Fruit fly (Drosophila melanogaster) whole organism, embryonic: ENCODE measurements around the gene CG14669.
A peak's percentile ranks its signal among the peaks of the same experiment; 100 is the strongest.

Source experiments
- ATbp ChIP-seq: fragments of 200-800 bp; sonication (Bioruptor generic); optimal IDR thresholded peaks from 2 replicates; lab custom pipeline; 2017; ENCODE audit warnings: missing biosample characterization, mild to moderate bottlenecking, missing genetic modification characterization, missing genetic modification reagents
- Antp ChIP-seq: fragments of 200-800 bp; sonication (Bioruptor generic); optimal IDR thresholded peaks from 3 replicates; lab custom pipeline; 2016; ENCODE audit warnings: missing biosample characterization, missing genetic modification characterization
- Atf3 ChIP-seq: fragments of 200-800 bp; sonication (Bioruptor generic); optimal IDR thresholded peaks from 3 replicates; lab custom pipeline; 2016; ENCODE audit warnings: missing biosample characterization, missing genetic modification characterization
- Atf6 ChIP-seq: fragments of 200-800 bp; sonication (Bioruptor generic); IDR thresholded peaks from 2 replicates; pipeline ENCODE4 v1.3.6; 2022; ENCODE audit warnings: missing biosample characterization, missing genetic modification characterization
- CG11456 ChIP-seq: fragments of 200-800 bp; sonication (Bioruptor generic); IDR thresholded peaks from 3 replicates; pipeline ENCODE4 v1.3.6; 2022; ENCODE audit warnings: missing biosample characterization, missing genetic modification characterization
- CG11696 ChIP-seq: fragments of 200-800 bp; sonication (Bioruptor generic); IDR thresholded peaks from 2 replicates; pipeline ENCODE4 v1.3.6; 2022; ENCODE audit warnings: missing biosample characterization, missing genetic modification characterization
- CG12769 ChIP-seq: fragments of 200-800 bp; sonication (Bioruptor generic); optimal IDR thresholded peaks from 2 replicates; lab custom pipeline; 2019; ENCODE audit warnings: missing biosample characterization, mild to moderate bottlenecking, missing genetic modification characterization, moderate library complexity
- CG13296 ChIP-seq: fragments of 200-800 bp; sonication (Bioruptor generic); optimal IDR thresholded peaks from 3 replicates; lab custom pipeline; 2018; ENCODE audit warnings: missing biosample characterization, mild to moderate bottlenecking, missing genetic modification characterization
- CG1529 ChIP-seq: fragments of 200-800 bp; sonication (Bioruptor generic); optimal IDR thresholded peaks from 3 replicates; lab custom pipeline; 2018; ENCODE audit warnings: missing biosample characterization, missing genetic modification characterization
- CG16779 ChIP-seq: fragments of 200-800 bp; sonication (Bioruptor generic); IDR thresholded peaks from 2 replicates; pipeline ENCODE4 v1.3.6; 2022; ENCODE audit warnings: missing biosample characterization, missing genetic modification characterization
- CG16813 ChIP-seq: fragments of 200-800 bp; sonication (Bioruptor generic); IDR thresholded peaks from 3 replicates; pipeline ENCODE4 v1.3.6; 2022; ENCODE audit warnings: missing biosample characterization, missing genetic modification characterization; ENCODE audit not compliant: partially characterized antibody
- CG2875 ChIP-seq: fragments of 200-800 bp; sonication (Bioruptor generic); optimal IDR thresholded peaks from 2 replicates; lab custom pipeline; 2017; ENCODE audit warnings: missing biosample characterization, mild to moderate bottlenecking, missing genetic modification characterization, missing genetic modification reagents
- CG42726 ChIP-seq: fragments of 200-800 bp; sonication (Bioruptor generic); IDR thresholded peaks from 2 replicates; pipeline ENCODE4 v1.3.6; 2022; ENCODE audit warnings: missing biosample characterization, missing genetic modification characterization; ENCODE audit not compliant: partially characterized antibody
- CG43689 ChIP-seq: fragments of 200-800 bp; sonication (Bioruptor generic); IDR thresholded peaks from 2 replicates; pipeline ENCODE4 v1.3.6; 2022; ENCODE audit warnings: missing biosample characterization, missing genetic modification characterization
- CG4707 ChIP-seq: fragments of 200-800 bp; sonication (Bioruptor generic); optimal IDR thresholded peaks from 2 replicates; lab custom pipeline; 2018; ENCODE audit warnings: missing biosample characterization, mild to moderate bottlenecking, missing genetic modification characterization, moderate library complexity
- CG5953 ChIP-seq: fragments of 200-800 bp; sonication (Bioruptor generic); IDR thresholded peaks from 2 replicates; pipeline ENCODE4 v1.3.6; 2022; ENCODE audit warnings: missing biosample characterization, missing genetic modification characterization
- CG6272 ChIP-seq: fragments of 200-800 bp; sonication (Bioruptor generic); IDR thresholded peaks from 2 replicates; pipeline ENCODE4 v1.3.6; 2022; ENCODE audit warnings: missing biosample characterization, missing genetic modification characterization
- CG6689 ChIP-seq: fragments of 200-800 bp; sonication (Bioruptor generic); IDR thresholded peaks from 2 replicates; pipeline ENCODE4 v1.3.6; 2022; ENCODE audit warnings: missing biosample characterization, missing genetic modification characterization
- CG7372 ChIP-seq: fragments of 200-800 bp; sonication (Bioruptor generic); IDR thresholded peaks from 2 replicates; pipeline ENCODE4 v1.3.6; 2022; ENCODE audit warnings: missing biosample characterization, missing genetic modification characterization
- CG7839 ChIP-seq: fragments of 200-800 bp; sonication (Bioruptor generic); optimal IDR thresholded peaks from 3 replicates; lab custom pipeline; 2018; ENCODE audit warnings: missing biosample characterization, mild to moderate bottlenecking, missing genetic modification characterization, moderate library complexity
- CG8089 ChIP-seq: fragments of 200-800 bp; sonication (Bioruptor generic); optimal IDR thresholded peaks from 3 replicates; lab custom pipeline; 2016; ENCODE audit warnings: missing biosample characterization, missing genetic modification characterization
- CG9876 ChIP-seq: fragments of 200-800 bp; sonication (Bioruptor generic); optimal IDR thresholded peaks from 2 replicates; lab custom pipeline; 2016; ENCODE audit warnings: missing biosample characterization, missing genetic modification characterization
- CG9932 ChIP-seq: fragments of 200-800 bp; sonication (Bioruptor generic); IDR thresholded peaks from 2 replicates; pipeline ENCODE4 v1.3.6; 2022; ENCODE audit warnings: missing biosample characterization, missing genetic modification characterization
- Dfd ChIP-seq, 2 experiments: fragments of >200 bp; optimal IDR thresholded peaks; 2 replicates each; lab custom pipeline; 2017; ENCODE audit warnings: missing biosample characterization in 2 of 2, missing genetic modification characterization in 2 of 2
- Dip2 ChIP-seq: fragments of 200-800 bp; sonication (Bioruptor generic); IDR thresholded peaks from 2 replicates; pipeline ENCODE4 v1.3.6; 2022; ENCODE audit warnings: missing biosample characterization, missing genetic modification characterization
- Fer1 ChIP-seq: fragments of 200-800 bp; sonication (Bioruptor generic); optimal IDR thresholded peaks from 2 replicates; lab custom pipeline; 2017; ENCODE audit warnings: missing biosample characterization, mild to moderate bottlenecking, missing genetic modification characterization
- Hr78 ChIP-seq, 2 experiments: fragments of 200-800 bp in 1 of 2; fragments of >200 bp in 1 of 2; sonication (Bioruptor generic) in 1 of 2; optimal IDR thresholded peaks; 2 replicates each; lab custom pipeline; 2017 to 2019; ENCODE audit warnings: missing biosample characterization in 2 of 2, missing genetic modification characterization in 2 of 2, mild to moderate bottlenecking in 1 of 2, moderate library complexity in 1 of 2
- Hsf ChIP-seq: fragments of 200-800 bp; sonication (Bioruptor generic); optimal IDR thresholded peaks from 3 replicates; lab custom pipeline; 2016; ENCODE audit warnings: missing biosample characterization, missing genetic modification characterization
- Med ChIP-seq: fragments of 200-800 bp; sonication (Bioruptor generic); peaks from one replicate; lab custom pipeline; 2016; ENCODE audit warnings: missing biosample characterization, missing genetic modification characterization, mild to moderate bottlenecking, inconsistent platforms, moderate library complexity
- Ptx1 ChIP-seq: fragments of 200-800 bp; sonication (Bioruptor generic); IDR thresholded peaks from 2 replicates; pipeline ENCODE4 v1.3.6; 2022; ENCODE audit warnings: missing biosample characterization, missing genetic modification characterization
- Sox102F ChIP-seq: fragments of 200-800 bp; sonication (Bioruptor generic); optimal IDR thresholded peaks from 2 replicates; lab custom pipeline; 2018; ENCODE audit warnings: missing biosample characterization, mild to moderate bottlenecking, missing genetic modification characterization, moderate library complexity
- ac ChIP-seq: fragments of 200-800 bp; sonication (Bioruptor generic); optimal IDR thresholded peaks from 3 replicates; lab custom pipeline; 2017; ENCODE audit warnings: missing biosample characterization, mild to moderate bottlenecking, missing genetic modification characterization
- bigmax ChIP-seq: fragments of 200-800 bp; sonication (Bioruptor generic); optimal IDR thresholded peaks from 2 replicates; lab custom pipeline; 2018; ENCODE audit warnings: missing biosample characterization, mild to moderate bottlenecking, missing genetic modification characterization
- cas ChIP-seq: fragments of 200-800 bp; sonication (Bioruptor generic); IDR thresholded peaks from 2 replicates; pipeline ENCODE4 v1.3.6; 2022; ENCODE audit warnings: missing biosample characterization, missing genetic modification characterization
- caup ChIP-seq: fragments of 200-800 bp; sonication (Bioruptor generic); optimal IDR thresholded peaks from 3 replicates; lab custom pipeline; 2017; ENCODE audit warnings: missing biosample characterization, mild to moderate bottlenecking, missing genetic modification characterization, moderate library complexity; ENCODE audit not compliant: severe bottlenecking
- da ChIP-seq: fragments of 200-800 bp; sonication (Bioruptor generic); optimal IDR thresholded peaks from 2 replicates; lab custom pipeline; 2016; ENCODE audit warnings: missing biosample characterization, missing genetic modification characterization
- dysf ChIP-seq: fragments of 200-800 bp; sonication (Bioruptor generic); IDR thresholded peaks from 3 replicates; pipeline ENCODE4 v1.3.6; 2022; ENCODE audit warnings: missing biosample characterization, missing genetic modification characterization
- en ChIP-seq: fragments of 200-800 bp; sonication (Bioruptor generic); optimal IDR thresholded peaks from 2 replicates; lab custom pipeline; 2016; ENCODE audit warnings: missing biosample characterization, missing genetic modification characterization
- gro ChIP-seq: fragments of 200-800 bp; sonication (Bioruptor generic); optimal IDR thresholded peaks from 2 replicates; lab custom pipeline; 2016; ENCODE audit warnings: missing biosample characterization, missing genetic modification characterization
- hb ChIP-seq: fragments of 200-800 bp; sonication (Bioruptor generic); IDR thresholded peaks from 3 replicates; pipeline ENCODE4 v1.3.6; 2022; ENCODE audit warnings: missing biosample characterization, missing genetic modification characterization; ENCODE audit not compliant: partially characterized antibody
- hbn ChIP-seq: fragments of 200-800 bp; sonication (Bioruptor generic); IDR thresholded peaks from 2 replicates; pipeline ENCODE4 v1.3.6; 2022; ENCODE audit warnings: missing biosample characterization, missing genetic modification characterization; ENCODE audit not compliant: partially characterized antibody
- hkb ChIP-seq, 2 experiments: fragments of 200-800 bp in 1 of 2; fragments of >200 bp in 1 of 2; sonication (Bioruptor generic) in 1 of 2; IDR thresholded peaks in 1 of 2; optimal IDR thresholded peaks in 1 of 2; 2 replicates each; pipeline versions ENCODE4 v1.3.6 to Lab custom; 2017 to 2022; ENCODE audit warnings: missing biosample characterization in 1 of 2, missing genetic modification characterization in 1 of 2
- maf-S ChIP-seq: fragments of 200-800 bp; sonication (Bioruptor generic); optimal IDR thresholded peaks from 2 replicates; lab custom pipeline; 2016; ENCODE audit warnings: missing biosample characterization, missing genetic modification characterization
- otp ChIP-seq: fragments of 200-800 bp; sonication (Bioruptor generic); IDR thresholded peaks from 3 replicates; pipeline ENCODE4, ENCODE4 v1.3.6; 2022; ENCODE audit warnings: missing biosample characterization, missing genetic modification characterization
- pho ChIP-seq: fragments of 200-800 bp; sonication (Bioruptor generic); optimal IDR thresholded peaks from 2 replicates; lab custom pipeline; 2016; ENCODE audit warnings: missing biosample characterization, missing genetic modification characterization
- sens ChIP-seq: fragments of 200-800 bp; sonication (Bioruptor generic); peaks from one replicate; lab custom pipeline; 2016; ENCODE audit warnings: missing biosample characterization, missing genetic modification characterization
- sens-2 ChIP-seq: fragments of 200-800 bp; sonication (Bioruptor generic); IDR thresholded peaks from 2 replicates; pipeline ENCODE4 v1.3.6; 2022; ENCODE audit warnings: missing biosample characterization, missing genetic modification characterization
- sna ChIP-seq: fragments of 200-800 bp; sonication (Bioruptor generic); IDR thresholded peaks from 2 replicates; pipeline ENCODE4 v1.3.6; 2022; ENCODE audit warnings: missing biosample characterization, missing genetic modification characterization; ENCODE audit not compliant: partially characterized antibody
- sr ChIP-seq: fragments of 200-800 bp; sonication (Bioruptor generic); IDR thresholded peaks from 3 replicates; pipeline ENCODE4 v1.3.6; 2022; ENCODE audit warnings: missing biosample characterization, missing genetic modification characterization
- vnd ChIP-seq: fragments of 200-800 bp; sonication (Bioruptor generic); IDR thresholded peaks from 3 replicates; pipeline ENCODE4 v1.3.6; 2022; ENCODE audit warnings: missing biosample characterization, missing genetic modification characterization; ENCODE audit not compliant: partially characterized antibody
- wdn ChIP-seq: fragments of 200-800 bp; sonication (Bioruptor generic); IDR thresholded peaks from 2 replicates; pipeline ENCODE4 v1.3.6; 2022; ENCODE audit warnings: missing biosample characterization, missing genetic modification characterization

Gene CG14669

dm6 chr3R:5422123-5422522, 7.8 kb downstream of the CG14669 start (continued):
- TF ChIP-seq CG5953 (GFP tag; lab: Robert Waterston, UW) (0 out of 2 replicates have a peak, but pooled peaks have one; percentile 38), CG4707 (GFP tag; lab: Kevin White, UChicago) (no peak), hb (GFP tag; lab: Robert Waterston, UW) (no peak), ATbp (no peak), bigmax (GFP tag; lab: Kevin White, UChicago) (no peak), caup (GFP tag; lab: Kevin White, UChicago) (no peak), Atf3 (GFP tag; lab: Kevin White, UChicago) (no peak), Antp (GFP tag; lab: Kevin White, UChicago) (no peak), vnd (GFP tag; lab: Robert Waterston, UW) (no peak), Hsf (GFP tag; lab: Kevin White, UChicago) (no peak), otp (no peak), CG12769 (tag; lab: Kevin White, UChicago) (no peak), CG13296 (no peak), CG16779 (GFP tag; lab: Robert Waterston, UW) (no peak), gro (GFP tag; lab: Kevin White, UChicago) (no peak), CG11696 (no peak), sna (GFP tag; lab: Robert Waterston, UW) (no peak), CG43689 (GFP tag; lab: Robert Waterston, UW) (no peak), Med (GFP tag; lab: Kevin White, UChicago) (peak; percentile 50), Fer1 (peak; percentile 27), wdn (GFP tag; lab: Robert Waterston, UW) (no peak), hbn (no peak), cas (no peak), sens-2 (GFP tag; lab: Robert Waterston, UW) (no peak), ac (no peak), CG9876 (GFP tag; lab: Kevin White, UChicago) (no peak), Sox102F (GFP tag; lab: Kevin White, UChicago) (peak; percentile 6), hkb (optimal IDR thresholded peaks at IDR 0.05; lab: Kevin White, UChicago) (no peak), hkb (GFP tag; IDR thresholded peaks at IDR 0.05; lab: Robert Waterston, UW) (no peak), da (GFP tag; lab: Kevin White, UChicago) (no peak), CG42726 (GFP tag; lab: Robert Waterston, UW) (no peak), Ptx1 (GFP tag; lab: Robert Waterston, UW) (peak; percentile 28; the same call in 1 of the 2 replicates), Atf6 (GFP tag; lab: Robert Waterston, UW) (no peak), CG7372 (0 out of 2 replicates have a peak, but pooled peaks have one; percentile 36), CG11456 (GFP tag; lab: Robert Waterston, UW) (no peak), CG2875 (GFP tag; lab: Kevin White, UChicago) (no peak), CG9932 (GFP tag; lab: Robert Waterston, UW) (no peak), dysf (GFP tag; lab: Robert Waterston, UW) (0 out of 3 replicates have a peak, but pooled peaks have one; percentile 24), en (no peak), CG6272 (GFP tag; lab: Robert Waterston, UW) (no peak), CG8089 (GFP tag; lab: Kevin White, UChicago) (no peak), Dfd (GFP tag; optimal IDR thresholded peaks at IDR 0.05; lab: Kevin White, UChicago) (no peak), maf-S (GFP tag; lab: Kevin White, UChicago) (no peak), Hr78 (GFP tag; optimal IDR thresholded peaks at IDR 0.05; lab: Kevin White, UChicago) (no peak), sens (GFP tag; lab: Kevin White, UChicago) (no peak), CG1529 (no peak), CG6689 (0 out of 2 replicates have a peak, but pooled peaks have one; percentile 15), sr (GFP tag; lab: Robert Waterston, UW) (no peak), Dip2 (GFP tag; lab: Robert Waterston, UW) (no peak), CG16813 (no peak), CG7839 (tag; lab: Kevin White, UChicago) (no peak), pho (GFP tag; lab: Kevin White, UChicago) (no peak)
